Worm (Caenorhabditis elegans) whole organism, mixed stage, embryonic: ENCODE results near the gene W07G4.2.

Source experiments
- M03D4.4 ChIP-seq: sonication (generic microtip); optimal IDR thresholded peaks from 2 replicates; lab custom pipeline; 2017; ENCODE audit warnings: mild to moderate bottlenecking, missing genetic modification characterization, missing compliant biosample characterization
- bed-3 ChIP-seq: fragments of 200-800 bp; sonication (Bioruptor generic); optimal IDR thresholded peaks from 3 replicates; lab custom pipeline; 2018; ENCODE audit warnings: mild to moderate bottlenecking, missing genetic modification characterization, moderate library complexity, missing compliant biosample characterization
- blmp-1 ChIP-seq: fragments of 150-350 bp; optimal IDR thresholded peaks from 2 replicates; lab custom pipeline; 2014; ENCODE audit warnings: missing biosample characterization, missing genetic modification characterization
- ceh-39 ChIP-seq: fragments of 150-350 bp; optimal IDR thresholded peaks from 2 replicates; lab custom pipeline; 2014; ENCODE audit warnings: missing biosample characterization, missing genetic modification characterization
- ceh-83 ChIP-seq: fragments of 200-800 bp; sonication (Bioruptor generic); optimal IDR thresholded peaks from 2 replicates; lab custom pipeline; 2018; ENCODE audit warnings: mild to moderate bottlenecking, missing genetic modification characterization, missing compliant biosample characterization
- ces-1 ChIP-seq: fragments of 150-350 bp; optimal IDR thresholded peaks from 2 replicates; lab custom pipeline; 2014; ENCODE audit warnings: missing biosample characterization, missing genetic modification reagents, missing genetic modification characterization
- drap-1 ChIP-seq: fragments of 200-800 bp; sonication (Bioruptor generic); optimal IDR thresholded peaks from 3 replicates; lab custom pipeline; 2018; ENCODE audit warnings: mild to moderate bottlenecking, missing genetic modification characterization, missing compliant biosample characterization
- elt-1 ChIP-seq: sonication (generic microtip); optimal IDR thresholded peaks from 2 replicates; lab custom pipeline; 2017; ENCODE audit warnings: missing genetic modification characterization, mild to moderate bottlenecking, missing compliant biosample characterization, antibody characterized with exemption, moderate library complexity, borderline replicate concordance; ENCODE audit not compliant: insufficient read depth
- elt-3 ChIP-seq: fragments of 150-350 bp; optimal IDR thresholded peaks from 2 replicates; lab custom pipeline; 2014; ENCODE audit warnings: missing biosample characterization, missing genetic modification characterization
- flh-1 ChIP-seq: fragments of 200-800 bp; sonication (Bioruptor generic); optimal IDR thresholded peaks from 2 replicates; lab custom pipeline; 2018; ENCODE audit warnings: mild to moderate bottlenecking, missing genetic modification characterization, moderate library complexity, missing compliant biosample characterization
- ham-2 ChIP-seq: fragments of 200-800 bp; sonication (Bioruptor generic); optimal IDR thresholded peaks from 2 replicates; lab custom pipeline; 2018; ENCODE audit warnings: mild to moderate bottlenecking, missing genetic modification characterization, missing compliant biosample characterization
- hlh-1 ChIP-seq: fragments of 150-350 bp; optimal IDR thresholded peaks from 2 replicates; lab custom pipeline; 2014; ENCODE audit warnings: missing biosample characterization, missing genetic modification reagents, missing genetic modification characterization
- lin-13 ChIP-seq: fragments of 150-350 bp; optimal IDR thresholded peaks from 2 replicates; lab custom pipeline; 2014; ENCODE audit warnings: missing biosample characterization, missing genetic modification characterization
- lin-32 ChIP-seq: fragments of 200-800 bp; sonication (Bioruptor generic); optimal IDR thresholded peaks from 2 replicates; lab custom pipeline; 2018; ENCODE audit warnings: mild to moderate bottlenecking, missing genetic modification characterization, missing compliant biosample characterization
- lsy-2 ChIP-seq: fragments of 150-350 bp; optimal IDR thresholded peaks from 2 replicates; lab custom pipeline; 2014; ENCODE audit warnings: missing biosample characterization, missing genetic modification characterization
- mep-1 ChIP-seq: fragments of 150-350 bp; optimal IDR thresholded peaks from 2 replicates; lab custom pipeline; 2017; ENCODE audit warnings: missing biosample characterization, missing genetic modification reagents, missing genetic modification characterization, inconsistent platforms
- mls-2 ChIP-seq: sonication (generic microtip); optimal IDR thresholded peaks from 2 replicates; lab custom pipeline; 2016; ENCODE audit warnings: mild to moderate bottlenecking, missing genetic modification characterization, moderate library complexity, missing compliant biosample characterization
- nhr-12 ChIP-seq: fragments of 150-350 bp; optimal IDR thresholded peaks from 2 replicates; lab custom pipeline; 2014; ENCODE audit warnings: missing biosample characterization, missing genetic modification characterization
- nhr-2 ChIP-seq: fragments of 150-350 bp; optimal IDR thresholded peaks from 2 replicates; lab custom pipeline; 2014; ENCODE audit warnings: missing biosample characterization, missing genetic modification characterization
- nhr-237 ChIP-seq: fragments of 150-350 bp; optimal IDR thresholded peaks from 2 replicates; lab custom pipeline; 2014; ENCODE audit warnings: missing biosample characterization, missing genetic modification characterization
- nhr-76 ChIP-seq: sonication (generic microtip); optimal IDR thresholded peaks from 2 replicates; lab custom pipeline; 2017; ENCODE audit warnings: missing biosample characterization, missing genetic modification characterization
- pha-4 ChIP-seq: fragments of 150-350 bp; optimal IDR thresholded peaks from 2 replicates; lab custom pipeline; 2018; ENCODE audit warnings: missing biosample characterization, missing genetic modification reagents, missing genetic modification characterization
- sem-2 ChIP-seq: fragments of 200-800 bp; sonication (Bioruptor generic); optimal IDR thresholded peaks from 2 replicates; lab custom pipeline; 2018; ENCODE audit warnings: mild to moderate bottlenecking, missing genetic modification characterization, missing compliant biosample characterization
- snpc-4 ChIP-seq: fragments of 150-350 bp; optimal IDR thresholded peaks from 2 replicates; lab custom pipeline; 2014; ENCODE audit warnings: missing biosample characterization, missing genetic modification characterization
- sptf-1 ChIP-seq: sonication (generic microtip); optimal IDR thresholded peaks from 2 replicates; lab custom pipeline; 2017; ENCODE audit warnings: mild to moderate bottlenecking, missing genetic modification characterization, moderate library complexity, missing compliant biosample characterization
- tbx-8 ChIP-seq: fragments of 200-800 bp; sonication (Bioruptor generic); optimal IDR thresholded peaks from 2 replicates; lab custom pipeline; 2018; ENCODE audit warnings: mild to moderate bottlenecking, missing genetic modification characterization, moderate library complexity, missing compliant biosample characterization
- unc-120 ChIP-seq: sonication (generic microtip); optimal IDR thresholded peaks from 2 replicates; lab custom pipeline; 2017; ENCODE audit warnings: missing genetic modification characterization, missing compliant biosample characterization; ENCODE audit not compliant: poor library complexity, severe bottlenecking
- unc-39 ChIP-seq: fragments of 150-350 bp; optimal IDR thresholded peaks from 2 replicates; lab custom pipeline; 2014; ENCODE audit warnings: missing biosample characterization, missing genetic modification characterization
- unc-62 ChIP-seq: fragments of 150-350 bp; optimal IDR thresholded peaks from 2 replicates; lab custom pipeline; 2014; ENCODE audit warnings: missing biosample characterization, missing genetic modification reagents, missing genetic modification characterization
- zip-8 ChIP-seq: fragments of 150-350 bp; optimal IDR thresholded peaks from 2 replicates; lab custom pipeline; 2014; ENCODE audit warnings: missing biosample characterization, missing genetic modification characterization
- ztf-11 ChIP-seq: fragments of 150-350 bp; optimal IDR thresholded peaks from 2 replicates; lab custom pipeline; 2014; ENCODE audit warnings: missing biosample characterization, missing genetic modification characterization

W07G4.2 gene

ce11 chrV:13046125-13047123 lies 10.1 kb upstream of the W07G4.2 start:
- TF ChIP-seq elt-3 (tag; lab: Kevin White, UChicago) = no peak
- no peak for TF ChIP-seq ham-2 (GFP tag; lab: Kevin White, UChicago)
- TF ChIP-seq sptf-1 (tag; lab: Kevin White, UChicago) = no peak
- TF ChIP-seq unc-39 = no peak
- no peak for TF ChIP-seq nhr-2 (tag; lab: Kevin White, UChicago)
- no peak for TF ChIP-seq snpc-4 (tag; lab: Kevin White, UChicago)
- no peak for TF ChIP-seq ceh-39 (tag; lab: Kevin White, UChicago)
- TF ChIP-seq mep-1 (tag; lab: Kevin White, UChicago) = no peak
- no peak for TF ChIP-seq M03D4.4
- no peak for TF ChIP-seq ces-1
- no peak for TF ChIP-seq nhr-12 (tag; lab: Kevin White, UChicago)

- no peak for TF ChIP-seq zip-8 (tag; lab: Kevin White, UChicago)
- no peak for TF ChIP-seq nhr-237 (tag; lab: Kevin White, UChicago)
- TF ChIP-seq ceh-83 (GFP tag; lab: Kevin White, UChicago) = no peak
- TF ChIP-seq tbx-8 = no peak
- no peak for TF ChIP-seq unc-120 (tag; lab: Kevin White, UChicago)
- TF ChIP-seq elt-1 = no peak
- no peak for TF ChIP-seq unc-39
Measured at ce11 chrV:13045017-13045416, 8.7 kb upstream of the W07G4.2 start.

DNA sequence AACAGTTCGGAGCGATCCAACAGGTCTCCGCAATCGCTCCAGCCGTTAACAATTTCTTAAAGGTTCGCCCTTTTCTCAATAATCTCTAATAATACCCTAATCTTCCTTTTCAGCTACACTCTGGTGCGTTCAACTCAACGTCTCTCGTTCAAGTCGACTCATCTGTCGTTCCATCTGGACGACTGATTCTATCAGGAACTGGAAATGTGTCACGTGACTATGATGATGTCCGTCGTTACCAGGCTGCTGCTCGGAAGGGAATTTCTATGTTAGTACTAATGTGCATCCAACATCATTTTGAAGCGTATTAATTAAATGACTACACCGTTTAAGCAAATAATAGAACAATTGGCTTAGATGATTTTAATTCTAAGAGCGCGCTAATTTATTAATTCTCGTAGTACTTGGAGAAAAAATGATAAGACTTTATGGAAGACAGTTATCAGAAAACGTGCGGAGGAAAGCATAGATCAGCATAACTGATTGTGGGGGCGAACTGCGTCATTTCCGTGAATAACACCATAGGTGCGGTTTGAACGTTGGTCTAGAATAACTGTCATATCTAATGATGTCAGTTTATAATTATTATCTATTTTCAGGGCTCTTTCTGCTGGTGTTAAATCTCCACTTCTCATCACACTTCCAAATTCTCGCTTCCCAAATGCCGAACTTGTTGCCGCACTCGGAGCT lies 7.6 kb upstream of the W07G4.2 start:
- TF ChIP-seq flh-1 (GFP tag; lab: Kevin White, UChicago) = no peak
- no peak for TF ChIP-seq ceh-39 (tag; lab: Kevin White, UChicago)
- TF ChIP-seq unc-39 = no peak
- TF ChIP-seq snpc-4 (tag; lab: Kevin White, UChicago) = no peak
- TF ChIP-seq blmp-1 (tag; lab: Kevin White, UChicago) = no peak
- TF ChIP-seq mep-1 (tag; lab: Kevin White, UChicago) = no peak
- TF ChIP-seq mls-2 (tag; lab: Kevin White, UChicago) = no peak
- TF ChIP-seq nhr-237 (tag; lab: Kevin White, UChicago) = no peak
- no peak for TF ChIP-seq elt-1
- no peak for TF ChIP-seq unc-62 (GFP tag; lab: Kevin White, UChicago)
- TF ChIP-seq lsy-2 = no peak
- no peak for TF ChIP-seq bed-3 (GFP tag; lab: Kevin White, UChicago)
- no peak for TF ChIP-seq nhr-76 (tag; lab: Kevin White, UChicago)
- TF ChIP-seq elt-3 (tag; lab: Kevin White, UChicago) = no peak

ce11 chrV:13043195-13043762 lies 6.9 kb upstream of the W07G4.2 start, which contains the start of gene lap-2:
Gene lap-2, plus strand, starts transcription at chrV:13043712.
- TF ChIP-seq unc-62 (GFP tag; lab: Kevin White, UChicago) (peak; percentile 71), sem-2 (no peak)

- TF ChIP-seq ces-1 (peak; percentile 86), ztf-11 (peak; percentile 3), ceh-83 (GFP tag; lab: Kevin White, UChicago) (peak; percentile 17), lin-32 (GFP tag; lab: Kevin White, UChicago) (no peak), lsy-2 (peak; percentile 61), blmp-1 (tag; lab: Kevin White, UChicago) (peak; percentile 19), mep-1 (tag; lab: Kevin White, UChicago) (peak; percentile 66), hlh-1 (tag; lab: Kevin White, UChicago) (peak; percentile 57), nhr-237 (tag; lab: Kevin White, UChicago) (peak; percentile 52), drap-1 (GFP tag; lab: Kevin White, UChicago) (peak; percentile 32), zip-8 (tag; lab: Kevin White, UChicago) (no peak), tbx-8 (no peak), lin-13 (tag; lab: Kevin White, UChicago) (peak; percentile 36), unc-62 (GFP tag; lab: Kevin White, UChicago) (peak; percentile 16), sptf-1 (tag; lab: Kevin White, UChicago) (peak; percentile 64), mls-2 (tag; lab: Kevin White, UChicago) (peak; percentile 7), pha-4 (tag; lab: Kevin White, UChicago) (no peak), M03D4.4 (peak; percentile 36)
Measured at ce11 chrV:13041666-13042065, 5.3 kb upstream of the W07G4.2 start, which contains the start of gene scyl-1. Gene scyl-1, minus strand, starts transcription at chrV:13041721.
